Worm (Caenorhabditis elegans) whole organism, late embryonic: Measurements from ENCODE around the gene C28G1.2.
A peak's percentile ranks its signal among the peaks of the same experiment; 100 is the strongest.

ENCODE experiments used
- C08G9.2 ChIP-seq: sonication (generic microtip); optimal IDR thresholded peaks from 2 replicates; lab custom pipeline; 2016; ENCODE audit warnings: mild to moderate bottlenecking, missing genetic modification characterization, moderate library complexity, missing compliant biosample characterization
- C38D4.7 ChIP-seq: fragments of 200-800 bp; sonication (Bioruptor generic); optimal IDR thresholded peaks from 2 replicates; lab custom pipeline; 2018; ENCODE audit warnings: mild to moderate bottlenecking, missing genetic modification characterization, moderate library complexity, missing compliant biosample characterization
- F13H6.1 ChIP-seq: sonication (generic microtip); optimal IDR thresholded peaks from 2 replicates; lab custom pipeline; 2016; ENCODE audit warnings: missing genetic modification characterization, missing compliant biosample characterization
- K02D7.2 ChIP-seq: sonication (generic microtip); optimal IDR thresholded peaks from 2 replicates; lab custom pipeline; 2017; ENCODE audit warnings: mild to moderate bottlenecking, missing genetic modification characterization, missing compliant biosample characterization
- K09A11.1 ChIP-seq: sonication (generic microtip); optimal IDR thresholded peaks from 2 replicates; lab custom pipeline; 2017; ENCODE audit warnings: antibody characterized with exemption, mild to moderate bottlenecking, missing genetic modification characterization, missing compliant biosample characterization; ENCODE audit not compliant: insufficient read depth
- T23F11.4 ChIP-seq: fragments of 200-800 bp; sonication (Bioruptor generic); optimal IDR thresholded peaks from 2 replicates; lab custom pipeline; 2018; ENCODE audit warnings: mild to moderate bottlenecking, missing genetic modification characterization, missing compliant biosample characterization
- Y22D7AL.16 ChIP-seq: sonication (generic microtip); optimal IDR thresholded peaks from 2 replicates; lab custom pipeline; 2016; ENCODE audit warnings: missing genetic modification characterization, missing compliant biosample characterization
- ahr-1 ChIP-seq: sonication (generic microtip); optimal IDR thresholded peaks from 2 replicates; lab custom pipeline; 2016; ENCODE audit warnings: missing genetic modification characterization, missing compliant biosample characterization
- ama-1 ChIP-seq: fragments of 150-350 bp; optimal IDR thresholded peaks from 2 replicates; lab custom pipeline; 2014
- ceh-14 ChIP-seq: sonication (generic microtip); optimal IDR thresholded peaks from 2 replicates; lab custom pipeline; 2016; ENCODE audit warnings: missing genotype, missing genetic modification characterization, missing compliant biosample characterization
- ceh-18 ChIP-seq: sonication (generic microtip); optimal IDR thresholded peaks from 2 replicates; lab custom pipeline; 2016; ENCODE audit warnings: missing genetic modification characterization, missing compliant biosample characterization
- ceh-19 ChIP-seq: fragments of 200-800 bp; sonication (Bioruptor generic); optimal IDR thresholded peaks from 2 replicates; lab custom pipeline; 2018; ENCODE audit warnings: mild to moderate bottlenecking, missing genetic modification characterization, missing compliant biosample characterization
- ceh-2 ChIP-seq: sonication (generic microtip); optimal IDR thresholded peaks from 2 replicates; lab custom pipeline; 2016; ENCODE audit warnings: missing genotype, missing genetic modification characterization, missing compliant biosample characterization
- ceh-22 ChIP-seq: sonication (generic microtip); optimal IDR thresholded peaks from 2 replicates; lab custom pipeline; 2017; ENCODE audit warnings: missing biosample characterization, missing genetic modification characterization
- ceh-24 ChIP-seq: sonication (generic microtip); optimal IDR thresholded peaks from 2 replicates; lab custom pipeline; 2016; ENCODE audit warnings: mild to moderate bottlenecking, missing genetic modification characterization, missing compliant biosample characterization
- ceh-30 ChIP-seq: fragments of 150-350 bp; optimal IDR thresholded peaks from 2 replicates; lab custom pipeline; 2014; ENCODE audit warnings: missing biosample characterization, missing genetic modification characterization
- ceh-34 ChIP-seq: sonication (generic microtip); optimal IDR thresholded peaks from 2 replicates; lab custom pipeline; 2016; ENCODE audit warnings: mild to moderate bottlenecking, missing genetic modification characterization, missing compliant biosample characterization
- ceh-45 ChIP-seq: fragments of 200-800 bp; sonication (Bioruptor generic); IDR thresholded peaks from 2 replicates; pipeline ENCODE4 v1.3.6; 2022; ENCODE audit warnings: missing genetic modification reagents, missing genetic modification characterization, missing compliant biosample characterization
- ceh-48 ChIP-seq: sonication (generic microtip); optimal IDR thresholded peaks from 2 replicates; lab custom pipeline; 2016; ENCODE audit warnings: missing genetic modification characterization, inconsistent platforms, missing compliant biosample characterization
- ceh-6 ChIP-seq: fragments of 200-800 bp; sonication (Bioruptor generic); optimal IDR thresholded peaks from 2 replicates; lab custom pipeline; 2018; ENCODE audit warnings: mild to moderate bottlenecking, missing genetic modification characterization, missing compliant biosample characterization
- ceh-9 ChIP-seq: sonication (generic microtip); optimal IDR thresholded peaks from 2 replicates; lab custom pipeline; 2016; ENCODE audit warnings: mild to moderate bottlenecking, missing genetic modification characterization, inconsistent platforms, missing compliant biosample characterization
- dmd-4 ChIP-seq: sonication (generic microtip); optimal IDR thresholded peaks from 2 replicates; lab custom pipeline; 2016; ENCODE audit warnings: borderline replicate concordance, missing genetic modification characterization, missing compliant biosample characterization
- elt-2 ChIP-seq: sonication (generic microtip); optimal IDR thresholded peaks from 2 replicates; lab custom pipeline; 2016; ENCODE audit warnings: missing genetic modification reagents, missing genetic modification characterization, missing compliant biosample characterization
- elt-4 ChIP-seq: sonication (generic microtip); optimal IDR thresholded peaks from 2 replicates; lab custom pipeline; 2016; ENCODE audit warnings: missing genetic modification characterization, missing compliant biosample characterization
- ets-4 ChIP-seq: sonication (generic microtip); optimal IDR thresholded peaks from 2 replicates; lab custom pipeline; 2016; ENCODE audit warnings: missing genetic modification characterization, missing compliant biosample characterization
- eyg-1 ChIP-seq: sonication (generic microtip); optimal IDR thresholded peaks from 2 replicates; lab custom pipeline; 2016; ENCODE audit warnings: missing genotype, missing genetic modification characterization, missing compliant biosample characterization
- fax-1 ChIP-seq: sonication (generic microtip); optimal IDR thresholded peaks from 2 replicates; lab custom pipeline; 2016; ENCODE audit warnings: missing genotype, missing genetic modification characterization, missing compliant biosample characterization
- fkh-6 ChIP-seq: sonication (generic microtip); optimal IDR thresholded peaks from 2 replicates; lab custom pipeline; 2016; ENCODE audit warnings: missing genetic modification characterization, missing compliant biosample characterization
- gmeb-2 ChIP-seq: sonication (generic microtip); optimal IDR thresholded peaks from 2 replicates; lab custom pipeline; 2016; ENCODE audit warnings: missing genetic modification characterization, inconsistent platforms, missing compliant biosample characterization
- hlh-13 ChIP-seq: fragments of 200-800 bp; sonication (Bioruptor generic); optimal IDR thresholded peaks from 2 replicates; lab custom pipeline; 2018; ENCODE audit warnings: mild to moderate bottlenecking, missing genetic modification characterization, missing compliant biosample characterization
- hlh-8 ChIP-seq: sonication (generic microtip); optimal IDR thresholded peaks from 2 replicates; lab custom pipeline; 2016; ENCODE audit warnings: missing genotype, missing genetic modification characterization, missing compliant biosample characterization
- lim-6 ChIP-seq: sonication (generic microtip); optimal IDR thresholded peaks from 2 replicates; lab custom pipeline; 2016; ENCODE audit warnings: missing genetic modification characterization, missing compliant biosample characterization
- lin-11 ChIP-seq: fragments of 200-800 bp; sonication (Bioruptor generic); optimal IDR thresholded peaks from 2 replicates; lab custom pipeline; 2018; ENCODE audit warnings: mild to moderate bottlenecking, missing genetic modification characterization, missing compliant biosample characterization
- mec-3 ChIP-seq: sonication (generic microtip); optimal IDR thresholded peaks from 2 replicates; lab custom pipeline; 2016; ENCODE audit warnings: borderline replicate concordance, missing genetic modification characterization, missing compliant biosample characterization
- nfya-1 ChIP-seq: sonication (generic microtip); optimal IDR thresholded peaks from 2 replicates; lab custom pipeline; 2017; ENCODE audit warnings: missing genetic modification characterization, mild to moderate bottlenecking, missing compliant biosample characterization, antibody characterized with exemption, moderate library complexity
- nhr-11 ChIP-seq: fragments of 150-350 bp; optimal IDR thresholded peaks from 2 replicates; lab custom pipeline; 2014; ENCODE audit warnings: missing biosample characterization, missing genetic modification characterization
- nhr-232 ChIP-seq: sonication (generic microtip); optimal IDR thresholded peaks from 2 replicates; lab custom pipeline; 2016; ENCODE audit warnings: missing genetic modification characterization, missing compliant biosample characterization
- odd-2 ChIP-seq: sonication (generic microtip); optimal IDR thresholded peaks from 2 replicates; lab custom pipeline; 2017; ENCODE audit warnings: antibody characterized with exemption, mild to moderate bottlenecking, missing genetic modification characterization, missing compliant biosample characterization
- pat-9 ChIP-seq: fragments of 200-800 bp; sonication (Bioruptor generic); optimal IDR thresholded peaks from 2 replicates; lab custom pipeline; 2018; ENCODE audit warnings: mild to moderate bottlenecking, missing genetic modification characterization, moderate library complexity, missing compliant biosample characterization
- pax-1 ChIP-seq: fragments of 150-350 bp; optimal IDR thresholded peaks from 2 replicates; lab custom pipeline; 2014; ENCODE audit warnings: missing biosample characterization, missing genetic modification characterization
- pha-4 ChIP-seq: fragments of 150-350 bp; optimal IDR thresholded peaks from 2 replicates; lab custom pipeline; 2018; ENCODE audit warnings: missing biosample characterization, missing genetic modification reagents, missing genetic modification characterization
- pqm-1 ChIP-seq: sonication (generic microtip); optimal IDR thresholded peaks from 2 replicates; lab custom pipeline; 2016; ENCODE audit warnings: missing genetic modification characterization, missing compliant biosample characterization
- pros-1 ChIP-seq: fragments of 150-350 bp; optimal IDR thresholded peaks from 2 replicates; lab custom pipeline; 2014; ENCODE audit warnings: missing biosample characterization, missing genetic modification reagents, missing genetic modification characterization
- rnt-1 ChIP-seq: sonication (generic microtip); optimal IDR thresholded peaks from 2 replicates; lab custom pipeline; 2016; ENCODE audit warnings: missing genetic modification characterization, missing compliant biosample characterization
- sdc-2 ChIP-seq: sonication (generic microtip); optimal IDR thresholded peaks from 2 replicates; lab custom pipeline; 2016; ENCODE audit warnings: missing genotype, missing genetic modification characterization, missing compliant biosample characterization
- sox-4 ChIP-seq: sonication (generic microtip); optimal IDR thresholded peaks from 2 replicates; lab custom pipeline; 2017; ENCODE audit warnings: mild to moderate bottlenecking, missing genetic modification characterization, inconsistent platforms, missing compliant biosample characterization
- syd-9 ChIP-seq: sonication (generic microtip); optimal IDR thresholded peaks from 2 replicates; lab custom pipeline; 2016; ENCODE audit warnings: mild to moderate bottlenecking, missing genetic modification characterization, moderate library complexity, missing compliant biosample characterization
- tbx-2 ChIP-seq: sonication (generic microtip); optimal IDR thresholded peaks from 2 replicates; lab custom pipeline; 2016; ENCODE audit warnings: missing genetic modification characterization, missing compliant biosample characterization
- unc-3 ChIP-seq, 2 experiments: fragments of 200-800 bp in 1 of 2; sonication (Bioruptor generic) in 1 of 2; sonication (generic microtip) in 1 of 2; conservative IDR thresholded peaks in 1 of 2; optimal IDR thresholded peaks in 1 of 2; 2 replicates each; pipeline versions ENCODE4 v1.3.6 to Lab custom; 2016 to 2022; ENCODE audit warnings: missing compliant biosample characterization in 2 of 2, missing genetic modification characterization in 2 of 2, missing genetic modification reagents in 1 of 2
- unc-42 ChIP-seq: sonication (generic microtip); optimal IDR thresholded peaks from 2 replicates; lab custom pipeline; 2016; ENCODE audit warnings: missing genotype, missing genetic modification characterization, missing compliant biosample characterization
- unc-55 ChIP-seq: sonication (generic microtip); optimal IDR thresholded peaks from 2 replicates; lab custom pipeline; 2017; ENCODE audit warnings: missing biosample characterization, missing genetic modification reagents, missing genetic modification characterization
- ztf-16 ChIP-seq: sonication (generic microtip); optimal IDR thresholded peaks from 2 replicates; lab custom pipeline; 2017; ENCODE audit warnings: missing genetic modification characterization, missing compliant biosample characterization

The C28G1.2 gene

DNA sequence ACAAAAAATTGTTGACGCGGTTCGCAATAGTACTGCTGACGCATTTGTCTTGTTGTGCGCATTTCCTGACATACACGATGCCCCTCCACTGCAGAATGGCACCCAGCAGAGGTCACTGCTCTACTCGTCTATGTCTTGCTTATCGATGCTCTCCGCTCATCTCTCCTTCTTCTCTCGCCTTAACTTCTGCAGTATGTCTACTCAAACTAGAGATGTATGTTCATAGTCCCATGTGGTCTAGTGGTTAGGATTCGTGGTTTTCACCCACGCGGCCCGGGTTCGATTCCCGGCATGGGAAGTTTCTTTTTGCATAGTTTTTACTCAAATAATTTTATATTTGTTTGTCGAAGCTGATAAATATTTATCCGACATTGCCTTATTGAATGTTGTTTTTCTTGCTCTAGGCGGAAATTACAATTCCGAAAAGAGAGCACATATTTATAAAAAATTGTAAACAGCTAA lies at the start of gene C28G1.2:
Gene C28G1.2 (plus strand): TSS at position 130 of the 462 bp plus-strand sequence.
- TF ChIP-seq pha-4 (no peak), ets-4 (peak; percentile 52), sdc-2 (tag; lab: Kevin White, UChicago) (peak; percentile 93), T23F11.4 (GFP tag; lab: Kevin White, UChicago) (peak; percentile 96), ceh-24 (tag; lab: Kevin White, UChicago) (peak; percentile 79), pax-1 (tag; lab: Kevin White, UChicago) (peak; percentile 26), odd-2 (tag; lab: Kevin White, UChicago) (peak; percentile 71), elt-4 (tag; lab: Kevin White, UChicago) (peak; percentile 90), K09A11.1 (peak; percentile 87), pros-1 (peak; percentile 75), ceh-2 (tag; lab: Kevin White, UChicago) (peak; percentile 89), rnt-1 (peak; percentile 96), C38D4.7 (GFP tag; lab: Kevin White, UChicago) (peak; percentile 92), unc-3 (GFP tag; conservative IDR thresholded peaks at IDR 0.05; lab: Robert Waterston, UW) (peak; percentile 97), unc-3 (tag; optimal IDR thresholded peaks at IDR 0.05; lab: Kevin White, UChicago) (peak; percentile 94), ceh-9 (tag; lab: Kevin White, UChicago) (peak; percentile 87), elt-2 (tag; lab: Kevin White, UChicago) (peak; percentile 96), gmeb-2 (peak; percentile 94), nhr-232 (tag; lab: Kevin White, UChicago) (peak; percentile 90), ceh-14 (tag; lab: Kevin White, UChicago) (peak; percentile 92), ztf-16 (tag; lab: Kevin White, UChicago) (peak; percentile 93), ceh-48 (tag; lab: Kevin White, UChicago) (peak; percentile 89), eyg-1 (tag; lab: Kevin White, UChicago) (peak; percentile 95), unc-42 (tag; lab: Kevin White, UChicago) (peak; percentile 93), dmd-4 (tag; lab: Kevin White, UChicago) (peak; percentile 91), ceh-45 (peak; percentile 94), syd-9 (tag; lab: Kevin White, UChicago) (peak; percentile 96), pqm-1 (tag; lab: Kevin White, UChicago) (peak; percentile 85), ceh-22 (tag; lab: Kevin White, UChicago) (peak; percentile 8), unc-55 (GFP tag; lab: Kevin White, UChicago) (peak; percentile 25), ahr-1 (tag; lab: Kevin White, UChicago) (peak; percentile 92), hlh-8 (tag; lab: Kevin White, UChicago) (peak; percentile 87), mec-3 (tag; lab: Kevin White, UChicago) (peak; percentile 75), sox-4 (tag; lab: Kevin White, UChicago) (peak; percentile 94), pat-9 (tag; lab: Kevin White, UChicago) (peak; percentile 93), C08G9.2 (peak; percentile 87), tbx-2 (tag; lab: Kevin White, UChicago) (peak; percentile 95), ama-1 (lab: Kevin White, UChicago) (no peak), fkh-6 (tag; lab: Kevin White, UChicago) (peak; percentile 91), ceh-34 (peak; percentile 97), ceh-6 (GFP tag; lab: Kevin White, UChicago) (peak; percentile 95), K02D7.2 (tag; lab: Kevin White, UChicago) (peak; percentile 94), ceh-30 (tag; lab: Kevin White, UChicago) (peak; percentile 88), lim-6 (tag; lab: Kevin White, UChicago) (peak; percentile 74), lin-11 (tag; lab: Kevin White, UChicago) (peak; percentile 91), hlh-13 (GFP tag; lab: Kevin White, UChicago) (peak; percentile 97), Y22D7AL.16 (tag; lab: Kevin White, UChicago) (peak; percentile 96), nfya-1 (tag; lab: Kevin White, UChicago) (peak; percentile 89), ceh-18 (tag; lab: Kevin White, UChicago) (peak; percentile 94), fax-1 (tag; lab: Kevin White, UChicago) (peak; percentile 89), nhr-11 (tag; lab: Kevin White, UChicago) (no peak), F13H6.1 (tag; lab: Kevin White, UChicago) (peak; percentile 94), ceh-19 (GFP tag; lab: Kevin White, UChicago) (peak; percentile 95)
